Fruit fly (Drosophila melanogaster) S2 (cell line): ENCODE data around the gene Cp38.

Source experiments
- CG8478 ChIP-seq: fragments of >200 bp; optimal IDR thresholded peaks from 2 replicates; lab custom pipeline; 2018
- CTCF ChIP-seq, 2 experiments: fragments of >200 bp; optimal IDR thresholded peaks; 2 replicates each; lab custom pipeline; 2018

The Cp38 gene

DNA sequence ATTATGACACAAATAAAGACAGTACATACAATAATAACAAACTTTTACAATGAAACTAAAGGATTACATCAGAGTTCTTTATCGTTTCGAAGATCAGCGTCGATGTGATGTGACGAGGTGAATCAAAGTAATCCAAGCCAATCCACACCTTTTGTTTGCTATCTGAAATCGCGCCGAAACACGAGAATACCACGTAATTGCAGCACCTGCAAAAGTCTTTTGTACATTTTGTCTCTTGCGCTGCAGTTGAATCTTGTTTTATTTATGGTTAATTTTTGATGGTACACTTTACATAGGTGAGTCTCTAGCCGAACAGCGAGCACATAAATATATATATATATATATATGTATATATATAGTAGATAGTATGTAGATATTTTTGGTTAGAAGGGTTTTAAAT is 3.1 kb downstream of the Cp38 start:
- TF ChIP-seq CTCF (optimal IDR thresholded peaks at IDR 0.05; lab: Kevin White, UChicago) (no peak), CG8478 (lab: Kevin White, UChicago) (no peak)

DNA sequence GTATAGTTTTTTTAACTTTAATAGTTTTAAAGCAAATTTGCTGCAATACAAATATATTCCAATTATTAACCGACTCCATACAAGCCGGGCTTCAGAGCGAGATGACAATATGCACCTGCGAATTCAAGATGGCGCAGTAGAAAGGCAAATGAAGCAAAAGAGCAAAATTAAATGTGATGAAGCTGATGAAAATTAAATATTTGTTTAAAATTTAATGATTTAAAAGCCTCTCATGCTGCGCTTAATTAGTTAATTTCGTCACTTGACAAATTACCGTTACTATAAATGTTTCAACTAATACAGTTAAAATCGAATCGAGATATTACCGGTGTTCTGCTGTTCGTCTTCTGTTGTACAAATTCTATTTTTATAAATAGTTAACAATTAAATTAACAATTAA is 7.4 kb downstream of the Cp38 start, which contains the start of gene CG33181:
Gene CG33181, plus strand, starts transcription at position 301 of the 400 bp plus-strand sequence.
- no peak for TF ChIP-seq CG8478 (lab: Kevin White, UChicago)
- no peak for TF ChIP-seq CTCF (optimal IDR thresholded peaks at IDR 0.05; lab: Kevin White, UChicago)

DNA sequence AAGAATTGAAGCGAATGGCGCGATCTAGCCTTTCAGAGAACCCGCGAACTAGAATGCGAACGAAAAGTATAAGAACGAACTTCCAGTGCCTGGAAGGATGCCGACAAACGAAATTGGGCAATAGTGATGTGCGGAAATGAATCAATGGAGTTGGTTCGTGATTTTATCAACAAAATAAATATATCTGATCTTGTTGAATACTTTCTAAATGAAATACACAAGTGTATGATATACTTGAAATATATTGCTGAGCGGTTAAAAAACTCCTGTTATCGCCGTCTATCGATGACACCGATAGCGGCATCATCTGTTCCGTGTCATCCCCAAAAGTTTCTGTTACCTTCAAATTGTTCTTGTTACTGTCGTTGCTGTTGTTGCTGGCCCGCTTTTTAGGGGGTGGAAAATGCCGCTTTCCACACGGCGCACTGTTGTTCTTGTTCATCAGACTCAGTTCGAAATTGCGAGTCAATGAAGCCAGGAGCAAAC is 7.9 kb downstream of the Cp38 start, which contains the start of gene otu:
Gene otu, minus strand, starts transcription at position 51 of the 486 bp plus-strand sequence.
- no peak for TF ChIP-seq CG8478 (lab: Kevin White, UChicago)
- TF ChIP-seq CTCF (optimal IDR thresholded peaks at IDR 0.05; lab: Kevin White, UChicago) = no peak

DNA sequence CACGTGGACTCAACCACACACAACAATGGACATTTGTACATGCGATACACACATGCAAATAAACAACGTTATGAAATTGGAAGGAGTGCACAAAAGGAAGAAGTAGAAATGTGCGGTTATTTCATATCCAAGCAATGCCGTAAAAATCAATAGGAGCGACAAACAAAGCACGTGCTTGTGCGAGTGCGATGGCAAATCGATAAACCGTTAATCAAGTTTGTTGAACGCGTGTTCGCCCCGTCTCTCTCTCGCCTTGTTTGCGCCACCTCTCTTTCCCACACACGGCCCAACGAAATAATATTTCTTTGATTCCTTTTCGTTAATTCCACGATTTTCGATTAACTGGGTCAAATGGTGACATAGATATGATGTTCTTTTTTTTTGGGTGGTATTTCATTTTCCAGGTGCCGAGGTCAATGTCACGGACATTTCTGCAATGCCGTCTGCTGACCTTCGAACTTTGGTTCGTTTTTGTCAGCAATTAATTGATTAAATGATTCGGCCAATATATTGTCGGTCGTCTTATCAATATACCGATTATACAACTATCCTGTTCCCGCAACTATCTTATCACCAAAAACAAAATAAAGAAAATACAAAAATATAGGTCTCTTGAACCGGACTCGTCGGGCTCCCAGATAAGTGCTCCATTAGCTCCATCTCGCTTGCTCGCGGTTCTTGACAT is 8.8 kb downstream of the Cp38 start:
- TF ChIP-seq CG8478 (lab: Kevin White, UChicago) (no peak), CTCF (optimal IDR thresholded peaks at IDR 0.05; lab: Kevin White, UChicago) (no peak)

DNA sequence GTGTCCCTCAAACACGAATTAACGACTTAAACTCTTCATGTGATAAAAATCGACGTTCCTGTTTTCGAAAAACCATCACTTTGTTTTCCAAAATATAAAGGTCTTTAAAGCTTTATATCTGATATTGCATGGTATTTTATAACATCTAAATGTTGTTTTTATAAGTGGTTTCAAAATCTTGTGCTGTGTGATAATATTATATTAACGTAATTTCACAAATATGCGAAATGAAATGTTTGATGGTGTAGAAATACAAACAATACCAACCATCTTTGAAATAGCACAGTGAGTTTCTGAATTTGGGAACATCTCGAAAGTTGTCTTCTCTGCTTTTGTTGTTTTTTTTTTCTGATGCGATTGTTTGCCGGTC is 9.3 kb downstream of the Cp38 start:
- no peak for TF ChIP-seq CG8478 (lab: Kevin White, UChicago)
- no peak for TF ChIP-seq CTCF (optimal IDR thresholded peaks at IDR 0.05; lab: Kevin White, UChicago)

DNA sequence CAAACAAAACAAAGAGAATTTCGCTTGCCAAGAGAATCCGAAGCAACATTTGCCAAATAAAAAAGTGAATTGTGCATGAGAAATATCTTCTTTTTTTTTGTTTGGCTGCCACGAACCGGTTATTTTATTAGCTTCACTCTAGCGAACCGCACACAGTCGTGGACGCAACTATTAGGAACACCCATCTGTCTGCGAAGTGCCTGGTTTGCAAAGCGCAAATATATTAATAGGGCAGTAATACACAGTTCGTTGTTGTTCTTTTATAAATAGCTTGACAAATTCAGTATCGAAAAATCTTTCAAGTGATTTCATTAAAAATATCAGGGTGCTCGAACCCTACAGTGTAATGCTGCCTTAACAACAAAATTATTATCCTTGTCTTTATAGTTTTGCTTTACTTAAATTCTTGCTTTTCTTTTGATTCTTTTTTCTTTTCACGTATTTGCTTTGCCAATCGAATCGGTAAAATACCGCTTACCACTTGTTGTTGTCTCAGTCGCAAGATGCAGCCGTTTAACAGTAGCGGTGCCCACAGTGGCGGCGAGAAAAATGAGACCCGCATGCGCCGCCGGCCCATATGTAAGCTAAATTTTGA is 9.9 kb downstream of the Cp38 start:
- TF ChIP-seq CG8478 (lab: Kevin White, UChicago) (no peak), CTCF (optimal IDR thresholded peaks at IDR 0.05; lab: Kevin White, UChicago) (no peak)

DNA sequence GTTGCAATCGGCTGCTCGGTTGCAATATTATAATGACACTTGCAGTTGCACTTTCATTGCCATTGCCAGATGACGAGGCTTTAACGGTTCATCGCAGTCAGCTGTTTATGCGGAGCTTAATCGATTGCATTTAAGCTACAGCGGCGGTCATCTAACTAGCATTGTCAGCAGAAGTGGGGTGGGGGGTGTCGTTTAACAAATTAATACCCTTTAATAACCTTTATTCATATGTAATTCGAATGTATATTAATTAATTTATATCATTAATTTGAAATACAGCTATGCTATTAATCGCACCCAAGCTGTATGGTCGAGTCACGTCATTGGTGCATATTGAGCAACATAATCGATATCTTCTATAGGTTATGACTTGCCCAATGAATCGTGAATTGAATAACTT is 11.2 kb downstream of the Cp38 start:
- TF ChIP-seq CG8478 (lab: Kevin White, UChicago) (no peak), CTCF (optimal IDR thresholded peaks at IDR 0.05; lab: Kevin White, UChicago) (no peak)

DNA sequence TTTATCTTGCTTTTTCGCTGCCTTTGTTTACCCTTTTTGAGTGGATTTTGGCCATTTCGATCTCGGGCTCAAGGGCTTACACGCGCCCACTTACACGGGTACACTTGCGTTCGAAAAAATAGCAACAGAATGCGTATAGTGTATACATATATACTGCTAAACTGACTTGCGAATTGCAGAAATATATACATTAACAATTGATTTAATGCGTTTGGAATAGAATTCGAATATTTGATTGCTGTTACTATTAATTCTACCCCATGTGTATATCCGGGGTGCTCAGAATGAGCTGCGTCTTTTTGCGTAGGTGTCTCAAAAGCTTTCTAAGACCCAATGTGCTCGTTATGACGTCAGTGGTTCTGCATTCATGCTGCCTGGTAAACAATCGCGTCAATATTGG is 11.8 kb downstream of the Cp38 start:
- no peak for TF ChIP-seq CTCF (optimal IDR thresholded peaks at IDR 0.05; lab: Kevin White, UChicago)
- TF ChIP-seq CG8478 (lab: Kevin White, UChicago) = no peak

DNA sequence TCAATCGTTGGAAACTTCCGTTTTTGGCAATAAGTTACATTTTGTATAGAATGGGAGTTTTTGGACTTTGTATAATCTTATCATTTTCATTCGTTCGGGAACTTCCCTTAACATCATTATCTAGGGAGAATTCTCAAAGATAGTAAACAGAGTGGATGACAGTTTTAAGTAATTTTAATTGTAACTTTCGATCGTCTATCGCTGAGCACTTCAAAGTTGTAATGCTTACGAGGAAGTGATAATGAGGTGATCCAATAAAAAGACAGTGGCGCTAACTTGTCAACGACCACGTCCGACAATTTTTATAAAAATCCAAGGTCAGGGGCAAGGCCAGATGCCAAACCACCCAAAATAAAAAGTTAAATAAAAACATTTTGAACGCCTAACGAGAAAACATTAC is 14.7 kb downstream of the Cp38 start:
- no peak for TF ChIP-seq CG8478 (lab: Kevin White, UChicago)
- TF ChIP-seq CTCF (optimal IDR thresholded peaks at IDR 0.05; lab: Kevin White, UChicago) = no peak

DNA sequence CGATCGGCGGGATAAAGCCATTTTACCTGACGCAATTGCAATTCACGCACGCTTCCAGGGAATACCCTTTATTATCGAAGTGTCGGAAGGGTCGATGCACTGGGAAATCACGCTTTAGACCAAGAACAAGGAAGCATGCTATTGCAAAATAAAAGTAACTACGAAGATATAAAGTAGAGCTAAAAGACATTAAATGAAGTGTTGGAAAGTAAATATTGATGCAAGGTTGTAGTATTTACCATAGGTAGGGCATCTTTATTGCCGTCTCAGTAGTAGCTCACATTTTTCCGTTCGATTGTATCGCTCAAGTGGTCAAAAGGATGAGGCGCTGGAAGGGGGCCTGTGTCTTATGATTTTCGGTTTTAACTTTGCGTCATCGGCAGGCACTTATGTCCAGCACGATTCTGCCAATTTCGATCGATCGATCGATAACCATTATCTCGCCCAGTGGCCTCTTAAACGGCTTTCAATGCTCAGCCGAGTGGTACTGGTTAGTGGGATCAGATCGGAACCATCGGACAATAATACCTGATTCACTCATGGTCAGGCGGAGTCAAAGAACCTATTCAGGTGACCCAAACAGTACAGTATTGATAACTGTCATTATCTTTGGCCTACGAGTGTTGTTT is 16.1 kb downstream of the Cp38 start:
- TF ChIP-seq CTCF (optimal IDR thresholded peaks at IDR 0.05; lab: Kevin White, UChicago) = no peak
- TF ChIP-seq CG8478 (lab: Kevin White, UChicago) = no peak

DNA sequence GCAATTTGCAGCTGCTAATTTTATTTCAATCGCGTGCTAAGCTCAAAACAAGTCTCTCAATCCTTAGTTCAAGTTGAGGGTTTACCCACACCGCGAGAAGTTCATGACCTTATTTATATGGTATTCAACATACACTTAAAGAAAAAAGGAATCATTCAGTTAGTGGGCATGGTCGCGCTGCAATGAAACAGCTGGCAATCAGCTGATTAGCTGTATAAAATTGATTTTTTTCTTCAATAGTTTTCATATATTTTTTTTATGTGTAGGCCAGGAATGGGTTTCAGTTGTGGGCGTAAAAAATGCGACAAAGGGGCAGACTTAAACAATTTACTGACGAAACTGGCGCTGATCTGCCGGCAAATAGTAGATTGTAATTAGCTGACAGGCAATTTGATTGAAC is 17.5 kb downstream of the Cp38 start:
- no peak for TF ChIP-seq CG8478 (lab: Kevin White, UChicago)

DNA sequence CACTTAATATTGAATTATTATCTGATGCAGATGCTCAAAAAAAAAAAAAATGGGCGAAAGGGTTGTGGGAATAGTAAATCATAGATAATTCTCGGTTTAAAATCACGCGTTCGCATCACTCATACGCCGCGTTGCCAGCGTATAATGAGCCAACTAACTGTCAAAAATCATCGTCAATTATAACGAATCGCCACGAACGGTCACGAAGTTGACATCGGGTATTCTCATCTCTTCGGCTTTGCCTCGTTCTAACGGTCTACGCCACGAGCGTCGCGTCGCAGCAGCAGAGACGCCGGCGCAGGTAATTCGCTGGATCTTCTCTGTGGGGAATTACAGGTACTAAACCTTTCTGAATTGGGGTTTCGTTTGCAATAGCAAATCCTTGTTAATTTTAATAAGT is 19.7 kb downstream of the Cp38 start:
- TF ChIP-seq CG8478 (lab: Kevin White, UChicago) (no peak), CTCF (optimal IDR thresholded peaks at IDR 0.05; lab: Kevin White, UChicago) (no peak)

DNA sequence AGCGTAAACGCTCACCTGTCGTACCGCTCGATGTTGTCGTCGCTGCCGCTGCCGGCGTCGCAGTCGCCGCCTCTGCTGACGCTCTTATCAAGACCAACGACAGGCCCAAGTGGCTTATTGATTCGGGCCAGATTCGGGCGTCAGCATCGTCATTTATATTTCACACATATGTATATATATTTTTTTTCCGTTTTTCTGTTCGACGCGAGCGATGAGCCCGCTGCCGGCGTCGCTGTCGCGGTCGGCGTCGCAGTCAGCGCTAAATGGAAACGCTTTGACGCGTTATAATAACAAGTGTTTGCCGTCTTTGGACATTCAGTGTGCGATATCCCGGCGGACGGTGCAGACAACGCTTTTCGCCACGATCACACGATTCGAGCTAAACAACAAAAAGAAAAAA is 20.4 kb downstream of the Cp38 start:
- TF ChIP-seq CTCF (optimal IDR thresholded peaks at IDR 0.05; lab: Kevin White, UChicago) (no peak), CG8478 (lab: Kevin White, UChicago) (no peak)

DNA sequence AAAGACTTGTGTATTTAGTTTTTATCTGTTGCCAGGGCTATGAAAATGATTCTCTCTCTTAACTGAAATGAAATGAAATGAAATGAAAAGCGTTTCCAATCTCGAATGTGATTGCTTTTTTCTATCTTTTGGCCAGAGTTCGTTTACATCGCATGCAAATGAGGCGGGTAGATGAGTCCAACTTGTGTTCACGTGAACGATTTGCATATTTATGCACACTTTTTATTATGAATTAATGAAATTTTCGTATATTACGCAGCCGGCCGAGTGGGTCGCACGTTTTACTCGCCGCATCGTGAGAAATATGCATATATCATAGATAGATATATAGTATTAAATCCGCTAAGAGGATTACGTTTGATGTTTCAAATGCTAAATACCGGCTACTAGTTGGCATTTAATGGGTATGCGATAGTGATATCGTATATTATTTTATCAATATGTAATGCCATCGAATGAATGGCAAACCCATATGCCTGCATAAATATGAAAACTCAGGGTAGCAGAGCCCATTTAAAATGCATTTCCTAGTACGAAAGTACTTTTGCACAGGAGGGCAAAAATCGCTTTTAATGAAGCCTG is 23.5 kb downstream of the Cp38 start:
- TF ChIP-seq CTCF (optimal IDR thresholded peaks at IDR 0.05; lab: Kevin White, UChicago) (no peak), CG8478 (lab: Kevin White, UChicago) (no peak)

DNA sequence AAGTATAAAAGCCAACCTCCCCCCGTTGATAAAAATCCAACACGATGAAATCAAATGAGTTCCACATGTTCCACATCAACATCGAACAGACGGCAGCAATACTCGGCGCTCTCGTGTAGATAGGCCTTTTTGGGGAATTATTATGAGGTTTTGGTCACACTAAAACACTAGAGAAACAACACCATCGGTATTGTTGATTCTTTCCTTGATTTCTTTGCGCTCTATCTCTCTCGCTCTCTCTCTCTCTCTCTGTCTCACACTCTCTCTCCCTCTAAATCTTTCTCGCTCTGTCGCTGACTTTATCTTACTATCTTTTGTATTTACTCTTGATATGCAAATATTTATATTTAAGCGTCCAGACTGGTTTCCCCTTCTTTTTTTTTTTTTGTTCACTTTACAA is 29.1 kb downstream of the Cp38 start:
- TF ChIP-seq CTCF (optimal IDR thresholded peaks at IDR 0.05; lab: Kevin White, UChicago) (no peak), CG8478 (lab: Kevin White, UChicago) (no peak)
